Fruit fly (Drosophila melanogaster): Measurements from ENCODE around the gene CG18628.

CG18628 gene

dm6 chr3L:10645965-10646364 lies 6.4 kb downstream of the CG18628 start (continued):
- TF ChIP-seq Ravus (GFP tag; IDR thresholded peaks at IDR 0.05) = no peak
- peak; percentile 43; the same call in 1 of the 4 replicates for TF ChIP-seq chinmo (GFP tag; IDR thresholded peaks at IDR 0.05; ENCODE audit: partially characterized antibody)
- TF ChIP-seq CG2889 (GFP tag; IDR thresholded peaks at IDR 0.05) = 0 out of 3 replicates have a peak, but pooled peaks have one; percentile 39
- TF ChIP-seq ci (GFP tag; IDR thresholded peaks at IDR 0.05) = peak; percentile 46; the same call in 1 of the 3 replicates

dm6 chr3L:10647158-10647557 lies 7.6 kb downstream of the CG18628 start:
- TF ChIP-seq CG8388 (GFP tag; optimal IDR thresholded peaks at IDR 0.05) (no peak), fd64A (GFP tag; optimal IDR thresholded peaks at IDR 0.05) (no peak), btn (GFP tag; optimal IDR thresholded peaks at IDR 0.05) (no peak), D19A (tag; optimal IDR thresholded peaks at IDR 0.05) (no peak), gsb-n (tag; optimal IDR thresholded peaks at IDR 0.05) (no peak), jing (GFP tag; optimal IDR thresholded peaks at IDR 0.05) (no peak), sens (GFP tag) (peak; percentile 58), esg (GFP tag; conservative IDR thresholded peaks at IDR 0.05) (0 out of 2 replicates have a peak, but pooled peaks have one; percentile 5), CG10979 (tag; optimal IDR thresholded peaks at IDR 0.05) (no peak), fd96Cb (tag; optimal IDR thresholded peaks at IDR 0.05) (no peak), row (GFP tag; IDR thresholded peaks at IDR 0.05) (peak; percentile 8; the same call in 1 of the 3 replicates)

- TF ChIP-seq sens (GFP tag) (peak; percentile 77), Camta (GFP tag; optimal IDR thresholded peaks at IDR 0.05) (no peak), caup (GFP tag; optimal IDR thresholded peaks at IDR 0.05; ENCODE audit: severe bottlenecking) (no peak), Sox102F (GFP tag; optimal IDR thresholded peaks at IDR 0.05) (peak; percentile 23), CG30403 (GFP tag; optimal IDR thresholded peaks at IDR 0.05) (no peak), gcm (GFP tag; optimal IDR thresholded peaks at IDR 0.05) (no peak), CG8924 (tag; optimal IDR thresholded peaks at IDR 0.05) (no peak), slbo (GFP tag; IDR thresholded peaks at IDR 0.05) (no peak), lilli (GFP tag; optimal IDR thresholded peaks at IDR 0.05) (no peak), tgo (GFP tag; IDR thresholded peaks at IDR 0.05) (no peak), CG17361 (GFP tag; IDR thresholded peaks at IDR 0.05) (0 out of 3 replicates have a peak, but pooled peaks have one; percentile 15), row (GFP tag; IDR thresholded peaks at IDR 0.05) (no peak), Dbx (GFP tag; IDR thresholded peaks at IDR 0.05) (no peak), seq (GFP tag; IDR thresholded peaks at IDR 0.05) (no peak), prd (optimal IDR thresholded peaks at IDR 0.05) (no peak), prd (GFP tag; IDR thresholded peaks at IDR 0.05) (peak; percentile 24; the same call in 1 of the 3 replicates), odd (GFP tag; optimal IDR thresholded peaks at IDR 0.05) (no peak), Pdp1 (GFP tag; optimal IDR thresholded peaks at IDR 0.05) (no peak), ci (GFP tag; IDR thresholded peaks at IDR 0.05) (0 out of 3 replicates have a peak, but pooled peaks have one; percentile 52), pum (GFP tag; optimal IDR thresholded peaks at IDR 0.05) (no peak), CG1603 (tag; optimal IDR thresholded peaks at IDR 0.05) (peak; percentile 13), klu (GFP tag; IDR thresholded peaks at IDR 0.05) (no peak), Nf-YA (GFP tag; IDR thresholded peaks at IDR 0.05) (0 out of 2 replicates have a peak, but pooled peaks have one; percentile 24), CG2678 (tag; optimal IDR thresholded peaks at IDR 0.05) (no peak), twi (tag; optimal IDR thresholded peaks at IDR 0.05) (peak; percentile 32), CG9727 (GFP tag; optimal IDR thresholded peaks at IDR 0.05) (peak; percentile 4), lmd (GFP tag; IDR thresholded peaks at IDR 0.05) (no peak), pho (GFP tag; optimal IDR thresholded peaks at IDR 0.05) (no peak), Xbp1 (GFP tag; optimal IDR thresholded peaks at IDR 0.05) (peak; percentile 6), unpg (GFP tag; optimal IDR thresholded peaks at IDR 0.05) (peak; percentile 17), CG11696 (GFP tag; IDR thresholded peaks at IDR 0.05) (no peak), Nf-YC (tag; optimal IDR thresholded peaks at IDR 0.05) (no peak), CG3838 (GFP tag; optimal IDR thresholded peaks at IDR 0.05) (no peak), CG6175 (GFP tag; IDR thresholded peaks at IDR 0.05) (no peak), Dll (GFP tag; IDR thresholded peaks at IDR 0.05; ENCODE audit: partially characterized antibody) (no peak), bsh (GFP tag; optimal IDR thresholded peaks at IDR 0.05) (peak in 1 of 2 experiments; percentile 53)
These were observed 8.9 kb downstream of the CG18628 start for dm6 chr3L:10648431-10648830.
